Fruit fly (Drosophila melanogaster): ENCODE measurements around the gene CG17294.

The CG17294 gene

dm6 chr2L:8376717-8377116, at the start of gene CG17294, which contains the start of gene CG13390:
CG17294 (plus strand) TSS chr2L:8377035.
CG13390 (minus strand) TSS chr2L:8376797.
- TF ChIP-seq CTCF (optimal IDR thresholded peaks at IDR 0.05) (no peak), CG8478 (optimal IDR thresholded peaks at IDR 0.05) (no peak)

dm6 chr2L:8327272-8327555, 49.6 kb upstream of the CG17294 start, which contains the start of gene CG14275:
CG14275 (plus strand) TSS chr2L:8327456.
- TF ChIP-seq CG8478 (optimal IDR thresholded peaks at IDR 0.05) (no peak), CTCF (optimal IDR thresholded peaks at IDR 0.05) (no peak)

dm6 chr2L:8327783-8328327, 49.0 kb upstream of the CG17294 start:
- TF ChIP-seq CG8478 (optimal IDR thresholded peaks at IDR 0.05) (no peak), CTCF (optimal IDR thresholded peaks at IDR 0.05) (no peak)

DNA sequence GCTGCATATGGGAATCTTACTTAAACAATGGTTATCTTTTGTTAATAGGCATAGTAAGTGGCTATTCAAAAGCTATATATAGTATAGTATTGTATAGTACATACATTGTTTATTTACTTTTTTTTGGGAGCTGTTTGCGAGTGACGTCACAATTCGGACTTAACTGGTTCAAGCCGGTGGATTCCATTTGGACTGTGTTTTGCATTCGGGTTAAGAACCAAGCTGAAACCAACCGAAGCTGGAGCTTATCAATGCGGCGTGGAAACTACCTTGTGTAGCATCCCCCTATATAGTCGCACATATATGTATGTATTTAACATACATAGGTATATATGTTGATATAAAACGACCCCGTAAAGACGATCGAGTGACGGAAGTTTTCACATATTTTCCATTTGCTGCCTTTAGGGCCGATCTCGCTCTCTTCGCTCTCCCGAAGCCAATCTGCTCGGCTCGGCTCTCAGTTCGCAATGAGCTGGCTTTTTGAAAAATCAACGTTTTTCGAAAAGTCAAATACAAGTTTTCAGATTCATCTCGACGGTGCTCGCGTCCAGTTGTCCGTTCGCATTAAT, 48.2 kb upstream of the CG17294 start:
- TF ChIP-seq CG8478 (optimal IDR thresholded peaks at IDR 0.05) (no peak), CTCF (optimal IDR thresholded peaks at IDR 0.05) (no peak)

dm6 chr2L:8333185-8333584, 43.6 kb upstream of the CG17294 start:
- TF ChIP-seq CG8478 (optimal IDR thresholded peaks at IDR 0.05) (no peak), CTCF (optimal IDR thresholded peaks at IDR 0.05) (no peak)

DNA sequence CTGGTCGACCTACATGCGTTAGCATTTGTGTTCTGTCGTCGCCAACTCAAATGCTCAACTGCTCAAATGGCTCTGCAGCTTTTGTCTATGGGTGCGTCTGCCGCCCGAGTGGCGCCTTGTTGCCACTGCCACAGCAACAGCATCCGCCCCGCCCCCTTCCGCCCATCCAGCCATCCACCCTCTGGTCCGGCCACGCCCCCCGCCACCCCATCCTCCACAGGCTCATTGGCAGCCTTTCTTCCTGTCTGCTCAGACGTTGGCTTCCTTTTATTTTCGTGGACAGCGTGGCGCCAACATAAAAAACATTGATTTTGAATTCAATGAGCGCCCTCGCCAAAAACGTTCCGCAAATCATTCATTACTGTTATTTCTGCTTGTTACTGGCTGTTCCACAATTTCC, 43.2 kb upstream of the CG17294 start:
- no peak for TF ChIP-seq CTCF (optimal IDR thresholded peaks at IDR 0.05)
- no peak for TF ChIP-seq CG8478 (optimal IDR thresholded peaks at IDR 0.05)

- no peak for TF ChIP-seq CG8478 (optimal IDR thresholded peaks at IDR 0.05)
- TF ChIP-seq CTCF (optimal IDR thresholded peaks at IDR 0.05), result no peak
These were observed 42.1 kb upstream of the CG17294 start for dm6 chr2L:8334705-8335104.

dm6 chr2L:8338039-8338438, 38.8 kb upstream of the CG17294 start, which contains the start of gene witty:
witty (plus strand) TSS chr2L:8338287.
- TF ChIP-seq CTCF (optimal IDR thresholded peaks at IDR 0.05) (no peak), CG8478 (optimal IDR thresholded peaks at IDR 0.05) (no peak)

dm6 chr2L:8339751-8340349, 37.0 kb upstream of the CG17294 start:
- TF ChIP-seq CTCF (optimal IDR thresholded peaks at IDR 0.05) (no peak), CG8478 (optimal IDR thresholded peaks at IDR 0.05) (no peak)

dm6 chr2L:8342395-8342794, 34.4 kb upstream of the CG17294 start, which contains the start of gene CG14273:
CG14273 (plus strand) TSS chr2L:8342695.
- TF ChIP-seq CTCF (optimal IDR thresholded peaks at IDR 0.05) (no peak), CG8478 (optimal IDR thresholded peaks at IDR 0.05) (no peak)

- no peak for TF ChIP-seq CTCF (optimal IDR thresholded peaks at IDR 0.05)
- TF ChIP-seq CG8478 (optimal IDR thresholded peaks at IDR 0.05), result no peak
These were observed 32.3 kb upstream of the CG17294 start for dm6 chr2L:8344536-8344935.

DNA sequence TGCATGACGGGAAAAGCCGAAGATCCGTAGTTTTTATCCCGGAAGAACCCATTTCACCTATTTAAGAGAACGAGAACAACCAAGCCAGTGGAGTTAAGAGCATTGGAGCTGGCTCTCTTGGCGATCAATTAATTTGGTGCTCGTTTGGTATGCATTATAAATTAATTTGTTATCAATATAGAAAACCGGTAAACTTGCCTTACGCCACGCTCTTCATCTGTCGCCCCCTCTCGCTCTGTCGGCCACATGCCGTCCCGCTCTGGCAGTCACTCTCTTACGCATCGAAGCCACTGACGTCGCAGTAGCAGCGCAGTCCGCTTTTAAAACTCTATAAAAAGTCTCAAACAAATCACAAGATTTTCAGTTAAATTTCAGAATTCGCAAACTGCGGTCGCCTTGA, 30.6 kb upstream of the CG17294 start, which contains the start of gene CG7778:
Gene CG7778, plus strand, starts transcription at position 361 of the 400 bp plus-strand sequence.
- no peak for TF ChIP-seq CG8478 (optimal IDR thresholded peaks at IDR 0.05)
- no peak for TF ChIP-seq CTCF (optimal IDR thresholded peaks at IDR 0.05)

DNA sequence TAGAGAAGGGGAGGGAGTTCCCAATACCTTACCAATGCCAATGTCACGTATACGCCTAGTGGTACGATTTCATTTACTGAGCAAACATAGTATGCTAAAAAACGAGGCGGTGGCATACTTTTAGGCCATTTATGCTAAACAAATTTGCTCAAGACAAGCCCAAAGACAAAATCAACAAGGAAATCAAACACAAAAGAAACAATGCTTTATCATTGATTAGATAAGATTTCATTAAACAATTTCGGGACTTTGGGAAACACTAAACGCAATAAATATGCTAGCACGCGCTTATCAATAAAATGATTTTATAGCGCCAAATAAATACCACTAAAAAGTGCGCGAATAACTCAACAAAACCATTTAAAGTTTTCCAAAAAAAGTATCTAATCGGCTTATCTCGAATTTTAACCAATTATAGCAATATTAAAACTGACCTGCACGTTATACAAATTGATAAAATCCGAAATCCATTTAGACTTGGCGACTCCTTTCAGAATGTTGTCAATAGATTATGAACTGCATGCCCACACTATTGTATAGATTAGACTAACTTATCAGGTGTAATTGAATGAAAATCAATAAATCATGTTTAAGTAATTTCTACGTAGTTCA, 26.2 kb upstream of the CG17294 start:
- TF ChIP-seq CG8478 (optimal IDR thresholded peaks at IDR 0.05) (no peak), CTCF (optimal IDR thresholded peaks at IDR 0.05) (no peak)

DNA sequence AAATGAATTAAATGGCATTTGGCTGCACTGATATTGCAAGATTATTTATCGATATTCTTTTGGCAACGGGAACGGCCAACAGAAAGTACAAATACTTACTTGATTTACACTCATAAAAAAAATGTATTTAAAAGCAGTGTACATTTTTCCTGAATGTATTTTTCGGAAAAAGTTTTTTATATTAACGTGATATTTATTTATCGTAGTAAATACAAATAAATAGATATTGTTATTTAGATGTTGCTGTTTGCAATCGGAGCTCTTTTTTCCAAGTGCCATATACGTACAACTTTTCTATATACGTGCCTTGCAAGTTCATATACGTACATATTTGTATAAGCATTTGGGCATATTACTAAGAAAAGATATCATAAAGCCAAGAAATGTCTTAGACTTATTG, 25.5 kb upstream of the CG17294 start:
- TF ChIP-seq CG8478 (optimal IDR thresholded peaks at IDR 0.05) (no peak), CTCF (optimal IDR thresholded peaks at IDR 0.05) (no peak)

DNA sequence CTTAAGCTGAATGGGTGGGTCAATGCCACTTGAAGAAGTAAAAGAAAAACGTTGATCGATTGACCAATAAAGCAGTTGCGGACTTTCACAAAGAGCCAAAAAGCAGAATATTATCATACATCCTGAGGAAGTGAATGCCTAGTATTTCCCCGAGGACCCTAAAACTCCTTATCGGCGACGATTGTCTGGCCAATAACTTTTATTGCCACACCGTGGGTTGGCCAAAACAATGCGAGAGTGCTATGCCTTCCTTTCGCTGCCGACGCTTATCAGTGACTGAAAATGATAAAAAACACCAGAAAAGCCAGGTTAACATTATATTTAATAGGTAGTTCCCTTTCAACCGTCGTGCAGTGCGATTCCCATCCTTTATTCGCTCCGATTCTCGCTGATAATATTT, 25.0 kb upstream of the CG17294 start, which contains the start of gene Mur29B:
Gene Mur29B, plus strand, starts transcription at position 324 of the 400 bp plus-strand sequence.
- TF ChIP-seq CG8478 (optimal IDR thresholded peaks at IDR 0.05) (no peak), CTCF (optimal IDR thresholded peaks at IDR 0.05) (no peak)

dm6 chr2L:8355419-8355818, 21.4 kb upstream of the CG17294 start:
- TF ChIP-seq CTCF (optimal IDR thresholded peaks at IDR 0.05), result no peak
- no peak for TF ChIP-seq CG8478 (optimal IDR thresholded peaks at IDR 0.05)

Measured in S2 (cell line).